Fruit fly (Drosophila melanogaster) whole organism, embryonic: ENCODE measurements around the gene CG33654.

Source experiments
- Blimp-1 ChIP-seq: fragments of 200-800 bp; sonication (Bioruptor generic); optimal IDR thresholded peaks from 3 replicates; lab custom pipeline; 2018; ENCODE audit warnings: missing biosample characterization, missing genetic modification characterization, mild to moderate bottlenecking, moderate library complexity, missing genetic modification reagents
- CG10543 ChIP-seq: fragments of 200-800 bp; sonication (Bioruptor generic); optimal IDR thresholded peaks from 3 replicates; lab custom pipeline; 2017; ENCODE audit warnings: missing biosample characterization, mild to moderate bottlenecking, missing genetic modification characterization, moderate library complexity
- CG11723 ChIP-seq: fragments of 200-800 bp; sonication (Bioruptor generic); optimal IDR thresholded peaks from 2 replicates; lab custom pipeline; 2017; ENCODE audit warnings: missing biosample characterization, mild to moderate bottlenecking, missing genetic modification characterization
- CG12219 ChIP-seq: fragments of 200-800 bp; sonication (Bioruptor generic); optimal IDR thresholded peaks from 3 replicates; lab custom pipeline; 2018; ENCODE audit warnings: missing biosample characterization, mild to moderate bottlenecking, missing genetic modification characterization
- CG12299 ChIP-seq: fragments of 200-800 bp; sonication (Bioruptor generic); optimal IDR thresholded peaks from 2 replicates; lab custom pipeline; 2018; ENCODE audit warnings: missing biosample characterization, mild to moderate bottlenecking, missing genetic modification characterization
- CG1602 ChIP-seq: fragments of 200-800 bp; sonication (Bioruptor generic); optimal IDR thresholded peaks from 3 replicates; lab custom pipeline; 2016; ENCODE audit warnings: missing biosample characterization, missing genetic modification characterization
- CG1647 ChIP-seq: fragments of 200-800 bp; sonication (Bioruptor generic); optimal IDR thresholded peaks from 3 replicates; lab custom pipeline; 2016; ENCODE audit warnings: missing biosample characterization, missing genetic modification characterization
- CG17361 ChIP-seq: fragments of 200-800 bp; sonication (Bioruptor generic); IDR thresholded peaks from 3 replicates; pipeline ENCODE4 v1.3.6; 2022; ENCODE audit warnings: missing biosample characterization, missing genetic modification characterization
- CG17385 ChIP-seq: fragments of 200-800 bp; sonication (Bioruptor generic); optimal IDR thresholded peaks from 3 replicates; lab custom pipeline; 2018; ENCODE audit warnings: missing biosample characterization, mild to moderate bottlenecking, missing genetic modification characterization
- CG2875 ChIP-seq: fragments of 200-800 bp; sonication (Bioruptor generic); optimal IDR thresholded peaks from 2 replicates; lab custom pipeline; 2017; ENCODE audit warnings: missing biosample characterization, mild to moderate bottlenecking, missing genetic modification characterization, missing genetic modification reagents
- CG31224 ChIP-seq: fragments of 200-800 bp; sonication (Bioruptor generic); IDR thresholded peaks from 2 replicates; pipeline ENCODE4 v1.3.6; 2022; ENCODE audit warnings: missing biosample characterization, missing genetic modification characterization
- CG34376 ChIP-seq: fragments of 200-800 bp; sonication (Bioruptor generic); optimal IDR thresholded peaks from 2 replicates; lab custom pipeline; 2018; ENCODE audit warnings: missing biosample characterization, mild to moderate bottlenecking, missing genetic modification characterization
- CG4424 ChIP-seq: fragments of 200-800 bp; sonication (Bioruptor generic); optimal IDR thresholded peaks from 3 replicates; lab custom pipeline; 2016; ENCODE audit warnings: missing biosample characterization, missing genetic modification characterization
- CG4730 ChIP-seq: fragments of 200-800 bp; sonication (Bioruptor generic); IDR thresholded peaks from 2 replicates; pipeline ENCODE4 v1.3.6; 2022; ENCODE audit warnings: missing biosample characterization, missing genetic modification characterization
- CG5180 ChIP-seq: fragments of 200-800 bp; sonication (Bioruptor generic); optimal IDR thresholded peaks from 3 replicates; lab custom pipeline; 2017; ENCODE audit warnings: missing biosample characterization, missing genetic modification characterization, mild to moderate bottlenecking, moderate library complexity, missing genetic modification reagents
- CG7745 ChIP-seq: fragments of 200-800 bp; sonication (Bioruptor generic); optimal IDR thresholded peaks from 2 replicates; lab custom pipeline; 2018; ENCODE audit warnings: missing biosample characterization, mild to moderate bottlenecking, missing genetic modification characterization, moderate library complexity
- CG7963 ChIP-seq: fragments of 200-800 bp; sonication (Bioruptor generic); IDR thresholded peaks from 3 replicates; pipeline ENCODE4 v1.3.6; 2022; ENCODE audit warnings: missing biosample characterization, missing genetic modification characterization; ENCODE audit not compliant: partially characterized antibody
- CG8089 ChIP-seq: fragments of 200-800 bp; sonication (Bioruptor generic); optimal IDR thresholded peaks from 3 replicates; lab custom pipeline; 2016; ENCODE audit warnings: missing biosample characterization, missing genetic modification characterization
- CG8359 ChIP-seq: fragments of 200-800 bp; sonication (Bioruptor generic); optimal IDR thresholded peaks from 2 replicates; lab custom pipeline; 2017; ENCODE audit warnings: missing biosample characterization, mild to moderate bottlenecking, missing genetic modification characterization, borderline replicate concordance
- CG8944 ChIP-seq: fragments of 200-800 bp; sonication (Bioruptor generic); optimal IDR thresholded peaks from 3 replicates; lab custom pipeline; 2016; ENCODE audit warnings: missing biosample characterization, missing genetic modification characterization
- CG9727 ChIP-seq: fragments of 200-800 bp; sonication (Bioruptor generic); optimal IDR thresholded peaks from 3 replicates; lab custom pipeline; 2017; ENCODE audit warnings: missing biosample characterization, mild to moderate bottlenecking, missing genetic modification characterization
- CG9797 ChIP-seq: fragments of 200-800 bp; sonication (Bioruptor generic); optimal IDR thresholded peaks from 3 replicates; lab custom pipeline; 2018; ENCODE audit warnings: missing biosample characterization, mild to moderate bottlenecking, missing genetic modification characterization
- ERR ChIP-seq: fragments of 200-800 bp; sonication (Bioruptor generic); optimal IDR thresholded peaks from 2 replicates; lab custom pipeline; 2016; ENCODE audit warnings: missing biosample characterization, missing genetic modification characterization
- Gsc ChIP-seq: fragments of 200-800 bp; sonication (Bioruptor generic); IDR thresholded peaks from 2 replicates; pipeline ENCODE4 v1.3.6; 2022; ENCODE audit warnings: missing biosample characterization, missing genetic modification characterization
- Hand ChIP-seq: fragments of 200-800 bp; sonication (Bioruptor generic); optimal IDR thresholded peaks from 2 replicates; lab custom pipeline; 2017; ENCODE audit warnings: mild to moderate bottlenecking, missing biosample characterization, missing genetic modification reagents, missing genetic modification characterization
- Lpt ChIP-seq: fragments of >200 bp; optimal IDR thresholded peaks from 2 replicates; lab custom pipeline; 2018; ENCODE audit warnings: missing biosample characterization, missing genetic modification characterization
- Mes4 ChIP-seq: fragments of 200-800 bp; sonication (Bioruptor generic); optimal IDR thresholded peaks from 2 replicates; lab custom pipeline; 2016; ENCODE audit warnings: missing biosample characterization, missing genetic modification characterization
- NK7.1 ChIP-seq: fragments of 200-800 bp; sonication (Bioruptor generic); optimal IDR thresholded peaks from 3 replicates; lab custom pipeline; 2016; ENCODE audit warnings: missing biosample characterization, missing genetic modification characterization
- NfI ChIP-seq: fragments of 200-800 bp; sonication (Bioruptor generic); optimal IDR thresholded peaks from 3 replicates; lab custom pipeline; 2018; ENCODE audit warnings: missing biosample characterization, mild to moderate bottlenecking, missing genetic modification characterization, moderate library complexity
- Oaz ChIP-seq: fragments of 200-800 bp; sonication (Bioruptor generic); IDR thresholded peaks from 2 replicates; pipeline ENCODE4 v1.3.6; 2022; ENCODE audit warnings: missing biosample characterization, missing genetic modification characterization
- Oli ChIP-seq: fragments of 200-800 bp; sonication (Bioruptor generic); optimal IDR thresholded peaks from 2 replicates; lab custom pipeline; 2018; ENCODE audit warnings: missing biosample characterization, mild to moderate bottlenecking, missing genetic modification characterization, moderate library complexity
- Rfx ChIP-seq: fragments of 200-800 bp; sonication (Bioruptor generic); IDR thresholded peaks from 2 replicates; pipeline ENCODE4 v1.3.6; 2022; ENCODE audit warnings: missing biosample characterization, missing genetic modification characterization
- Six4 ChIP-seq: fragments of 200-800 bp; sonication (Bioruptor generic); optimal IDR thresholded peaks from 2 replicates; lab custom pipeline; 2016; ENCODE audit warnings: missing biosample characterization, missing genetic modification characterization
- Sry-δ ChIP-seq: fragments of 200-800 bp; sonication (Bioruptor generic); optimal IDR thresholded peaks from 2 replicates; lab custom pipeline; 2016; ENCODE audit warnings: missing biosample characterization, missing genetic modification characterization
- TFAM ChIP-seq: fragments of 200-800 bp; sonication (Bioruptor generic); optimal IDR thresholded peaks from 2 replicates; lab custom pipeline; 2017; ENCODE audit warnings: missing biosample characterization, missing genetic modification characterization, inconsistent platforms
- ac ChIP-seq: fragments of 200-800 bp; sonication (Bioruptor generic); optimal IDR thresholded peaks from 3 replicates; lab custom pipeline; 2017; ENCODE audit warnings: missing biosample characterization, mild to moderate bottlenecking, missing genetic modification characterization
- chn ChIP-seq: fragments of 200-800 bp; sonication (Bioruptor generic); optimal IDR thresholded peaks from 2 replicates; lab custom pipeline; 2016; ENCODE audit warnings: missing biosample characterization, missing genetic modification characterization
- ftz-f1 ChIP-seq: fragments of 200-800 bp; sonication (Bioruptor generic); optimal IDR thresholded peaks from 2 replicates; lab custom pipeline; 2016; ENCODE audit warnings: missing biosample characterization, missing genetic modification characterization
- gro ChIP-seq: fragments of 200-800 bp; sonication (Bioruptor generic); optimal IDR thresholded peaks from 2 replicates; lab custom pipeline; 2016; ENCODE audit warnings: missing biosample characterization, missing genetic modification characterization
- hbn ChIP-seq: fragments of 200-800 bp; sonication (Bioruptor generic); IDR thresholded peaks from 2 replicates; pipeline ENCODE4 v1.3.6; 2022; ENCODE audit warnings: missing biosample characterization, missing genetic modification characterization; ENCODE audit not compliant: partially characterized antibody
- ind ChIP-seq: fragments of 200-800 bp; sonication (Bioruptor generic); optimal IDR thresholded peaks from 3 replicates; lab custom pipeline; 2016; ENCODE audit warnings: missing biosample characterization, missing genetic modification characterization
- kni ChIP-seq: fragments of 200-800 bp; sonication (Bioruptor generic); optimal IDR thresholded peaks from 3 replicates; lab custom pipeline; 2017; ENCODE audit warnings: mild to moderate bottlenecking, missing biosample characterization, missing genetic modification reagents, missing genetic modification characterization
- knrl ChIP-seq: fragments of 200-800 bp; sonication (Bioruptor generic); IDR thresholded peaks from 3 replicates; pipeline ENCODE4 v1.3.6; 2022; ENCODE audit warnings: missing biosample characterization, missing genetic modification characterization; ENCODE audit not compliant: partially characterized antibody
- maf-S ChIP-seq: fragments of 200-800 bp; sonication (Bioruptor generic); optimal IDR thresholded peaks from 2 replicates; lab custom pipeline; 2016; ENCODE audit warnings: missing biosample characterization, missing genetic modification characterization
- mirr ChIP-seq: fragments of 200-800 bp; sonication (Bioruptor generic); optimal IDR thresholded peaks from 3 replicates; lab custom pipeline; 2018; ENCODE audit warnings: missing biosample characterization, mild to moderate bottlenecking, missing genetic modification characterization
- pb ChIP-seq: fragments of 200-800 bp; sonication (Bioruptor generic); optimal IDR thresholded peaks from 3 replicates; lab custom pipeline; 2016; ENCODE audit warnings: missing biosample characterization, missing genetic modification characterization
- tgo ChIP-seq: fragments of 200-800 bp; sonication (Bioruptor generic); IDR thresholded peaks from 3 replicates; pipeline ENCODE4 v1.3.6; 2022; ENCODE audit warnings: missing biosample characterization, missing genetic modification characterization
- trh ChIP-seq: fragments of 200-800 bp; sonication (Bioruptor generic); optimal IDR thresholded peaks from 2 replicates; lab custom pipeline; 2016; ENCODE audit warnings: missing biosample characterization, missing genetic modification characterization
- unpg ChIP-seq: fragments of 200-800 bp; sonication (Bioruptor generic); optimal IDR thresholded peaks from 3 replicates; lab custom pipeline; 2018; ENCODE audit warnings: missing biosample characterization, mild to moderate bottlenecking, missing genetic modification characterization, moderate library complexity
- zen2 ChIP-seq: fragments of 200-800 bp; sonication (Bioruptor generic); IDR thresholded peaks from 3 replicates; pipeline ENCODE4 v1.3.6; 2022; ENCODE audit warnings: missing biosample characterization, missing genetic modification characterization; ENCODE audit not compliant: partially characterized antibody

CG33654 gene

dm6 chr3R:9555334-9555974, 27.6 kb downstream of the CG33654 start, which contains the start of the genes CG9386 and BckdhA (continued):
- TF ChIP-seq CG8359 (GFP tag; lab: Kevin White, UChicago) (no peak), kni (GFP tag; lab: Kevin White, UChicago) (no peak), CG5180 (no peak), CG4730 (GFP tag; lab: Robert Waterston, UW) (no peak), Lpt (no peak), CG31224 (no peak), CG17385 (GFP tag; lab: Kevin White, UChicago) (peak; percentile 93), hbn (GFP tag; lab: Robert Waterston, UW) (peak; percentile 71), unpg (GFP tag; lab: Kevin White, UChicago) (peak; percentile 16), knrl (GFP tag; lab: Robert Waterston, UW) (peak; percentile 69), CG9797 (GFP tag; lab: Kevin White, UChicago) (no peak), ftz-f1 (GFP tag; lab: Kevin White, UChicago) (no peak), CG4424 (GFP tag; lab: Kevin White, UChicago) (peak; percentile 47), NK7.1 (GFP tag; lab: Kevin White, UChicago) (no peak), pb (GFP tag; lab: Kevin White, UChicago) (no peak), CG12219 (GFP tag; lab: Kevin White, UChicago) (no peak), ac (GFP tag; lab: Kevin White, UChicago) (no peak), CG1602 (GFP tag; lab: Kevin White, UChicago) (peak; percentile 30), trh (GFP tag; lab: Kevin White, UChicago) (no peak), Sry-δ (peak; percentile 71), CG7745 (tag; lab: Kevin White, UChicago) (no peak), maf-S (peak; percentile 46), ERR (no peak), CG1647 (GFP tag; lab: Kevin White, UChicago) (peak; percentile 55), CG11723 (GFP tag; lab: Kevin White, UChicago) (peak; percentile 33), Oli (tag; lab: Kevin White, UChicago) (peak; percentile 21), gro (peak; percentile 45), Hand (no peak), CG10543 (GFP tag; lab: Kevin White, UChicago) (peak; percentile 62), Oaz (GFP tag; lab: Robert Waterston, UW) (no peak), ind (peak; percentile 52), CG9727 (peak; percentile 68), Mes4 (GFP tag; lab: Kevin White, UChicago) (no peak), Rfx (GFP tag; lab: Robert Waterston, UW) (peak; percentile 72), TFAM (no peak), zen2 (GFP tag; lab: Robert Waterston, UW) (peak; percentile 44; the same call in 1 of the 3 replicates), Blimp-1 (GFP tag; lab: Kevin White, UChicago) (peak; percentile 65), chn (GFP tag; lab: Kevin White, UChicago) (peak; percentile 61), tgo (peak; percentile 39; the same call in 1 of the 3 replicates), mirr (GFP tag; lab: Kevin White, UChicago) (no peak), CG7963 (GFP tag; lab: Robert Waterston, UW) (no peak), CG34376 (GFP tag; lab: Kevin White, UChicago) (peak; percentile 46), Gsc (GFP tag; lab: Robert Waterston, UW) (no peak), CG12299 (tag; lab: Kevin White, UChicago) (no peak), CG8089 (GFP tag; lab: Kevin White, UChicago) (peak; percentile 28), CG2875 (GFP tag; lab: Kevin White, UChicago) (no peak), CG8944 (GFP tag; lab: Kevin White, UChicago) (peak; percentile 55), NfI (GFP tag; lab: Kevin White, UChicago) (peak; percentile 63), CG17361 (GFP tag; lab: Robert Waterston, UW) (peak; percentile 74; the same call in 2 of the 3 replicates), Six4 (GFP tag; lab: Kevin White, UChicago) (no peak)
